Fruit fly (Drosophila melanogaster): ENCODE measurements around the gene CG9377.

DNA sequence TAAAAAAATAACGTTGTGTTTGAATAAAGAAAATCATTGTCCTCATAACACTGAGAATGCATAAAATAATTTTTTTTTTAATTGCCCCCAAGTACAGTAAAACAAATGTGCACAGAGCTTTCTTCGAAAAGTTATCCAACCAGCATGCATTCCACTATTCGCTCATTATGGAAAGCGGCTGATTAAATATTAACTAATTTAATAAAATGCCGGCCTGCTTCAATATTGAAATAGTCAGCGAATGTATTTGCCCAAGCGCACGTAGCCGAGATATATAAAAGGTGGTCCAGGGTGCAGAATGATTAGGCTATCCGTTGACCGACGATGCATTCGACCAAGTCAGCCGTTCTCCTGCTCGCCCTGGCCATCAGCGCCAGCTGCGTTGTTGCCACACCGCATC, 13.9 kb downstream of the CG9377 start, which contains the start of gene CG16826:
- TF ChIP-seq CG1647 (GFP tag; optimal IDR thresholded peaks at IDR 0.05) = no peak
- TF ChIP-seq Six4 (GFP tag; optimal IDR thresholded peaks at IDR 0.05) = no peak
- TF ChIP-seq CG9817 (tag; optimal IDR thresholded peaks at IDR 0.05) = no peak
- no peak for TF ChIP-seq Sry-β (GFP tag; optimal IDR thresholded peaks at IDR 0.05)
- TF ChIP-seq cwo (GFP tag; optimal IDR thresholded peaks at IDR 0.05) = no peak
- TF ChIP-seq CG3065 (GFP tag; optimal IDR thresholded peaks at IDR 0.05) = no peak
- TF ChIP-seq klu (GFP tag; IDR thresholded peaks at IDR 0.05) = no peak
- TF ChIP-seq zf30C (GFP tag; optimal IDR thresholded peaks at IDR 0.05) = no peak
- no peak for TF ChIP-seq CG7928 (GFP tag; optimal IDR thresholded peaks at IDR 0.05)
- no peak for TF ChIP-seq inv (GFP tag; IDR thresholded peaks at IDR 0.05; ENCODE audit: partially characterized antibody)
- no peak for TF ChIP-seq insv (GFP tag; optimal IDR thresholded peaks at IDR 0.05)

Data from whole organism, embryonic.